Worm (Caenorhabditis elegans) whole organism, L1 larva: ENCODE results near the gene F53A9.7.

Source experiments
- dpl-1 ChIP-seq, 3 experiments: fragments of 150-350 bp in 2 of 3; sonication (generic microtip) in 1 of 3; optimal IDR thresholded peaks; 2 replicates each; lab custom pipeline; 2014 to 2017; ENCODE audit warnings: missing biosample characterization in 3 of 3, missing genetic modification characterization in 3 of 3, missing genetic modification reagents in 3 of 3
- elt-2 ChIP-seq: sonication (generic microtip); optimal IDR thresholded peaks from 2 replicates; lab custom pipeline; 2016; ENCODE audit warnings: missing genetic modification characterization, mild to moderate bottlenecking, inconsistent platforms, missing compliant biosample characterization, missing genetic modification reagents
- fkh-10 ChIP-seq: sonication (generic microtip); optimal IDR thresholded peaks from 2 replicates; lab custom pipeline; 2017; ENCODE audit warnings: missing biosample characterization, missing genetic modification reagents, missing genetic modification characterization
- fos-1 ChIP-seq: fragments of 150-350 bp; optimal IDR thresholded peaks from 2 replicates; lab custom pipeline; 2014; ENCODE audit warnings: missing biosample characterization, missing genetic modification characterization
- hlh-4 ChIP-seq: sonication (generic microtip); optimal IDR thresholded peaks from 2 replicates; lab custom pipeline; 2016; ENCODE audit warnings: mild to moderate bottlenecking, missing genetic modification characterization, missing compliant biosample characterization
- lin-13 ChIP-seq: fragments of 150-350 bp; optimal IDR thresholded peaks from 2 replicates; lab custom pipeline; 2014; ENCODE audit warnings: missing biosample characterization, missing genetic modification reagents, missing genetic modification characterization
- lir-3 ChIP-seq: sonication (generic microtip); optimal IDR thresholded peaks from 2 replicates; lab custom pipeline; 2016; ENCODE audit warnings: mild to moderate bottlenecking, missing genetic modification characterization, moderate library complexity, missing compliant biosample characterization; ENCODE audit not compliant: poor library complexity
- mdl-1 ChIP-seq, 2 experiments: fragments of 150-350 bp; optimal IDR thresholded peaks; 2 replicates each; lab custom pipeline; 2014 to 2017; ENCODE audit warnings: missing biosample characterization in 2 of 2, missing genetic modification characterization in 2 of 2, inconsistent platforms in 1 of 2
- nhr-11 ChIP-seq: fragments of 150-350 bp; optimal IDR thresholded peaks from 2 replicates; lab custom pipeline; 2014; ENCODE audit warnings: missing biosample characterization, missing genetic modification characterization
- nhr-237 ChIP-seq: fragments of 150-350 bp; optimal IDR thresholded peaks from 2 replicates; lab custom pipeline; 2014; ENCODE audit warnings: missing biosample characterization, missing genetic modification characterization
- pag-3 ChIP-seq: sonication (generic microtip); optimal IDR thresholded peaks from 2 replicates; lab custom pipeline; 2017; ENCODE audit warnings: missing genetic modification characterization, mild to moderate bottlenecking, missing compliant biosample characterization, antibody characterized with exemption, borderline replicate concordance; ENCODE audit not compliant: insufficient read depth
- snpc-4 ChIP-seq: fragments of 150-350 bp; optimal IDR thresholded peaks from 2 replicates; lab custom pipeline; 2014; ENCODE audit warnings: missing biosample characterization, missing genetic modification characterization
- vab-15 ChIP-seq: sonication (generic microtip); optimal IDR thresholded peaks from 2 replicates; lab custom pipeline; 2017; ENCODE audit warnings: missing genotype, mild to moderate bottlenecking, missing genetic modification characterization, missing compliant biosample characterization

DNA sequence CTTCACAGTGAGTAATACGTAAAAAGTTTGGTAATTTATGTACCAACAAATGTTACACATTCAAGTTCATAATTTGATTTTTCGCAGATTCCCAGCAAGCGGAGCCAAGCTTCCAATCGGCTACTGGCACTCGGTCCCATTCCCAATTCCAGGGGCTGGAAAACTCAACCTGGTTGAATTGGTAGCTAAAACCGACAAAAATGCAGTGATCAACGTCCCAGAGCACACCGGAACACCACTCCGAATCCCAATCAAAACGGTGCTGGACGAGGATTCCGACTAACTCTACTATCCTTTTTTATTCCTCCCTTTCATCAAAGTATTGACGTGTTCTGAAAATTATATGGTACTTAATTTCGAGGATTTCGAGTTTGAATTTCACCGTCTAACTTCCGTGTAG lies 39.4 kb downstream of the F53A9.7 start:
- TF ChIP-seq snpc-4 (tag; lab: Kevin White, UChicago) (no peak), hlh-4 (tag; lab: Kevin White, UChicago) (no peak), lir-3 (tag; lab: Kevin White, UChicago) (no peak), fkh-10 (GFP tag; lab: Kevin White, UChicago) (no peak), vab-15 (tag; lab: Kevin White, UChicago) (no peak), elt-2 (tag; lab: Kevin White, UChicago) (no peak), mdl-1 (tag; optimal IDR thresholded peaks at IDR 0.05; lab: Kevin White, UChicago) (no peak), dpl-1 (GFP tag; optimal IDR thresholded peaks at IDR 0.05; lab: Kevin White, UChicago) (no peak), fos-1 (tag; lab: Kevin White, UChicago) (no peak), lin-13 (no peak), nhr-237 (tag; lab: Kevin White, UChicago) (no peak), nhr-11 (tag; lab: Kevin White, UChicago) (no peak), pag-3 (tag; lab: Kevin White, UChicago) (no peak)
